Fruit fly (Drosophila melanogaster) whole organism, larva: ENCODE data around the gene CG15892.
A peak's percentile ranks its signal among the peaks of the same experiment; 100 is the strongest.

ENCODE experiments used
- noc ChIP-seq: fragments of 200-800 bp; sonication (Bioruptor generic); optimal IDR thresholded peaks from 3 replicates; lab custom pipeline; 2019; ENCODE audit warnings: missing biosample characterization, mild to moderate bottlenecking, missing genetic modification characterization, moderate library complexity

Gene CG15892

dm6 chrX:6265456-6265877, 28.7 kb downstream of the CG15892 start:
- TF ChIP-seq noc (tag; lab: Kevin White, UChicago), result peak; percentile 96

DNA sequence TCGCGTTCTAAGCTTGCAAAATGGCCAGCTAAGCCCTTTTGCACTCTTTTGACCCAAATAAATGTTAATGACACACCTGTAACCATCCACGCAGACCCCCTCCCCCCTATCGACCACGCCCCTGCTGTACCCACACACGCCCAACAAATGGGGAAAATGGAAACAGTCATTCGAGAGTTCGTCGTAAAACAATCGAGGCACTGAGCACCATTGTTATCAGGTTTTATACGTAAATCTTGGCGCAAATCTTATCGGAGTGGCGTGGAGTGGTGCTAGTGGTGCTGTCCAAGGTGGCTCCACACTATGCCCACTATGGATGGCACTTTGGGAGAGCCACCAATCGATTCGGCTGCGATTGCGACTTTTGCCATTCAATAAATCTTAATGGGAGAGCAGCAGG, 29.7 kb downstream of the CG15892 start:
- peak; percentile 57 for TF ChIP-seq noc (tag; lab: Kevin White, UChicago)

DNA sequence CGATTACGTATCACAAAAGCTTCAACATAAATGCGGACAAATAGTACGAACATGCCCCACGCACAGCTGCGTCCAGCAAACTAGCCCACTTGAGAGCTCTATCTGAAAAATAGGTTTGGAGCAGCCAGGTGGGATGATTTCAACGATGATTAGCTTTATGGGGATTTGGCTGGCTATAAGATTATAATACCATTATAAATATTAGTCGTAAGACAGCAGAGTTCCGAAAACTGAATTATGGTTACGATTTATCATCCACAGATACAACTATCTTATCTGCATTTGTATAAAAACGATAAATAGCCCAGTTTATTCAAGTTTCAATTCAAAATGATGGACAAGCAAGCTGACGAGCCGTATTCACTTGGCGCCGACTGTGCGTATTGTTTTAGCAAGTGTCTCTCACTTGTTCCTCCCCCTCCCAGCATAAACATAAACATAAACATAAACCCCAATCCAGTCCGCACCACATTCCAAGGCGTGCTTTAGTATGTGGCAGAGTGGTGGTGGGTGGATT, 30.5 kb downstream of the CG15892 start:
- TF ChIP-seq noc (tag; lab: Kevin White, UChicago), result peak; percentile 78

DNA sequence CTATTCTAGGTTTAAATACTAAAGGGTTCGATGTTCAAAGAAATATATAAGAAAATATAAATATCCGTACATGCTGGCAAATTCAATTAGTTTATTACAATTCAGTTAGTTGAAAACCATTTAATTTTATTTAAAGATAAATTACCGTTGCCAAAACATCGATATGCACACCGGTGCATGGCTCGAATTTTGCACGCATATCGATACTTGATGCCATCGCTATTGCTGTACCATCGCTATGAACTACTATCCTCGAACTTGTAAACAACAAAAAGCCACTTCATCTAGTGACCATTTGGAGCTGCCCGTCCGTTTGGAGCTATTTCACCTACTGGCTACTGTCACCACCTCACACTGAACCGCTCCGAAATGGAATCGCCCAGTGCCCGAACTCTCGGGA, 33.2 kb downstream of the CG15892 start, which contains the start of gene Josd:
TSS of gene Josd (plus strand) at position 270 of the 400 bp plus-strand sequence.
- no peak for TF ChIP-seq noc (tag; lab: Kevin White, UChicago)

DNA sequence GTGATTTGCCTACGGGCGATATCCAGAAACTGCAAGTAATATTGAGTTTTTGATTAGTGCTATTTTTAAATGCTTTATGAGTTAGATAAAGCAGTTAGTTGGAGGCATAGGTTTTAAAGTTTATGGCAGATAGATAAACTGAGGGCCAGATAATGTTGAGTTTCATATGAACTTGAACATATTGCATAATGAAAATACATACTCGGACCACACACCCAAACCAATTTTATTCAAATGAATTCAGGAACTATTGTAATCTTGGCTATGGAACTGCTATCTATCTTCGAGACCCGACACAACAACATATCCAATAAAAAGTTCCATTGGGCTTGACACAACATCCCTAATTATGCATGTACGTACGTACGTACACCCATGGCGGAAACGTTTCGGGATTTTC, 34.4 kb downstream of the CG15892 start:
- no peak for TF ChIP-seq noc (tag; lab: Kevin White, UChicago)

- TF ChIP-seq noc (tag; lab: Kevin White, UChicago), result peak; percentile 38
Observed at dm6 chrX:6255414-6255915, 38.7 kb downstream of the CG15892 start, which contains the start of the genes Rbcn-3A and Spx. Gene Rbcn-3A, minus strand, starts transcription at chrX:6255487. Gene Spx, plus strand, starts transcription at chrX:6255822.

DNA sequence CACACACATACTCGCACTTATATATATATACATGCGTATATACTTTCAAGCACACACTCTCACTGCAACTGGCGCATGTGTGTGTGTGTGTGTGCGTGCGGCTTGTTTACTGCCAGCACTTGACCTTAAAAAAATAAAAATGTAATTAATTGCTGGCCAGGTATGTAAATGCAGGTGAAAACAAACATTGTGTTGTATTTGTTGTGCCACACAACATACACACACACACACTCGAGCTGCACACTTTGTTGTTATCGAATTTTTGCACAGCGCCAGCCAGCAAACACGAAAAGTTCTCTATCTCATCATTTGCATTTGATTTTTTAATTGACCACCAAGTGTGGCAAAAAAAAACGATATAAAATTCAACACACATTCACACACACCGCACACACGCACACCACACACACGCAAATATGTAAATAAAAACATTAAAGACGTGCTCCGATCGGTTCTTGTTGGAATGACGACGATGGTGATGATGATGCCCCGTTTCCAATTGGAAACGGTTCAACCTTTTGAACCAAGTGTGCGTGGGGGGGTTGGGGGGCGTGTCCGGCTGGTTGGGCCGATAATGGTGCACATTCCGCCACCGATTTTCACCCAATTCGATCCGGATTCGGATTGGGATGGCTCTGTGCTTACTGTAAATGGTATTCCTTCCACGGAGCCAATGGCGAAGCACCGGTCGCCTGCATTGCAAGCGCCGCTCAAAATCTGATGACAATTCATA, 39.4 kb downstream of the CG15892 start:
- TF ChIP-seq noc (tag; lab: Kevin White, UChicago), result no peak

dm6 chrX:6253701-6254100, 40.4 kb downstream of the CG15892 start:
- no peak for TF ChIP-seq noc (tag; lab: Kevin White, UChicago)

DNA sequence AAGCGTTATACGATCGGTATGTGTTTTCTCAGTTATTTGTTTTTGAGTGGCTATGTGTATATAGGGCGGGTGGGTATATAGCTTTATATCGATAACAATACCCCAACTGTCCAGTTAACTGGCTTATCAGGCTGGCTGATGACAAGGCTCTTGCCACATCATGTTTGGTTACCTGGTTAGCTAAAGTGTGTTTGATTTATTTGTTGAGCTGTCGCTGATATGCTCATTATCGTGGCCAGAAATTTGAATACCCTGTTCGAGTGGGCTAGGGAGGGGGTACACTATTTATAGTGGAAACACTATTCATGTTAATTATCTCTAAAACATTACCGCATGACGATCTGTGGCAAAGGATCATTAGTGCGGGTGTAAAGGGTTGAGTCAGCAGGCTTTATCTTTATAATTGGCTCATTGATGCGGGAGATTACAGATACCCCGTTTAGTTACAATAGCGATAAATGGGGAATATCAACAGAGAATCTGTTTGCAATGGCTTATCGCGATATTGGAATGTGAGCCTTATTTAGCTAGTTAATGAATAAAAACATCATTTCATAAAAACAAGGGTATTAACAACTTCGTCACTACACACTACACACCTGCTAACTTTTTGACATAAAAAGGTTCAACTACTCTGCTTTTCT, 41.1 kb downstream of the CG15892 start:
- no peak for TF ChIP-seq noc (tag; lab: Kevin White, UChicago)
